Worm (Caenorhabditis elegans): ENCODE measurements around the gene C38C6.3.
A peak's percentile ranks its signal among the peaks of the same experiment; 100 is the strongest.

ce11 chrII:14635179-14635578, 2.3 kb downstream of the C38C6.3 start:
- TF ChIP-seq ztf-23 (GFP tag; IDR thresholded peaks at IDR 0.05) (peak; percentile 82), cog-1 (tag; optimal IDR thresholded peaks at IDR 0.05) (no peak)

Measured in whole organism, midembryonic.